Fruit fly (Drosophila melanogaster) whole organism, embryonic: ENCODE measurements around the gene CG45428.

Experiments
- Blimp-1 ChIP-seq: fragments of 200-800 bp; sonication (Bioruptor generic); optimal IDR thresholded peaks from 3 replicates; lab custom pipeline; 2018; ENCODE audit warnings: missing biosample characterization, missing genetic modification characterization, mild to moderate bottlenecking, moderate library complexity, missing genetic modification reagents
- CG10267 ChIP-seq: fragments of 200-800 bp; sonication (Bioruptor generic); optimal IDR thresholded peaks from 2 replicates; lab custom pipeline; 2018; ENCODE audit warnings: missing biosample characterization, mild to moderate bottlenecking, missing genetic modification characterization, moderate library complexity
- CG12769 ChIP-seq: fragments of 200-800 bp; sonication (Bioruptor generic); optimal IDR thresholded peaks from 2 replicates; lab custom pipeline; 2019; ENCODE audit warnings: missing biosample characterization, mild to moderate bottlenecking, missing genetic modification characterization, moderate library complexity
- CG13894 ChIP-seq: fragments of 200-800 bp; sonication (Bioruptor generic); optimal IDR thresholded peaks from 3 replicates; lab custom pipeline; 2018; ENCODE audit warnings: missing biosample characterization, mild to moderate bottlenecking, missing genetic modification characterization, moderate library complexity
- CG14710 ChIP-seq: fragments of 200-800 bp; sonication (Bioruptor generic); optimal IDR thresholded peaks from 3 replicates; lab custom pipeline; 2019; ENCODE audit warnings: missing biosample characterization, mild to moderate bottlenecking, missing genetic modification characterization, moderate library complexity
- CG15514 ChIP-seq: fragments of 200-800 bp; sonication (Bioruptor generic); optimal IDR thresholded peaks from 3 replicates; lab custom pipeline; 2017; ENCODE audit warnings: missing biosample characterization, missing genetic modification characterization, mild to moderate bottlenecking, moderate library complexity, missing genetic modification reagents
- CG1603 ChIP-seq: fragments of 200-800 bp; sonication (Bioruptor generic); optimal IDR thresholded peaks from 2 replicates; lab custom pipeline; 2019; ENCODE audit warnings: missing biosample characterization, mild to moderate bottlenecking, missing genetic modification characterization, moderate library complexity
- CG16779 ChIP-seq: fragments of 200-800 bp; sonication (Bioruptor generic); IDR thresholded peaks from 2 replicates; pipeline ENCODE4 v1.3.6; 2022; ENCODE audit warnings: missing biosample characterization, missing genetic modification characterization
- CG17328 ChIP-seq: fragments of 200-800 bp; sonication (Bioruptor generic); IDR thresholded peaks from 2 replicates; pipeline ENCODE4 v1.3.6; 2022; ENCODE audit warnings: missing biosample characterization, missing genetic modification characterization
- CG17359 ChIP-seq: fragments of 200-800 bp; sonication (Bioruptor generic); optimal IDR thresholded peaks from 3 replicates; lab custom pipeline; 2018; ENCODE audit warnings: missing biosample characterization, mild to moderate bottlenecking, missing genetic modification characterization, moderate library complexity
- CG17361 ChIP-seq: fragments of 200-800 bp; sonication (Bioruptor generic); IDR thresholded peaks from 3 replicates; pipeline ENCODE4 v1.3.6; 2022; ENCODE audit warnings: missing biosample characterization, missing genetic modification characterization
- CG18262 ChIP-seq: fragments of 200-800 bp; optimal IDR thresholded peaks from 3 replicates; lab custom pipeline; 2019; ENCODE audit warnings: missing biosample characterization, mild to moderate bottlenecking, missing genetic modification characterization, moderate library complexity
- CG2116 ChIP-seq: fragments of 200-800 bp; sonication (Bioruptor generic); optimal IDR thresholded peaks from 3 replicates; lab custom pipeline; 2018; ENCODE audit warnings: missing biosample characterization, mild to moderate bottlenecking, missing genetic modification characterization
- CG2678 ChIP-seq: fragments of 200-800 bp; sonication (Bioruptor generic); optimal IDR thresholded peaks from 3 replicates; lab custom pipeline; 2019; ENCODE audit warnings: missing biosample characterization, mild to moderate bottlenecking, missing genetic modification characterization, moderate library complexity
- CG2712 ChIP-seq: fragments of 200-800 bp; optimal IDR thresholded peaks from 3 replicates; lab custom pipeline; 2019; ENCODE audit warnings: missing biosample characterization, mild to moderate bottlenecking, missing genetic modification characterization, moderate library complexity
- CG7839 ChIP-seq: fragments of 200-800 bp; sonication (Bioruptor generic); optimal IDR thresholded peaks from 3 replicates; lab custom pipeline; 2018; ENCODE audit warnings: missing biosample characterization, mild to moderate bottlenecking, missing genetic modification characterization, moderate library complexity
- Camta ChIP-seq: fragments of 200-800 bp; sonication (Bioruptor generic); optimal IDR thresholded peaks from 2 replicates; lab custom pipeline; 2016; ENCODE audit warnings: missing biosample characterization, missing genetic modification characterization
- Elba2 ChIP-seq: fragments of 200-800 bp; sonication (Bioruptor generic); optimal IDR thresholded peaks from 3 replicates; lab custom pipeline; 2016; ENCODE audit warnings: missing biosample characterization, missing genetic modification characterization
- H2.0 ChIP-seq: fragments of 200-800 bp; sonication (Bioruptor generic); IDR thresholded peaks from 2 replicates; pipeline ENCODE4 v1.3.6; 2022; ENCODE audit warnings: missing biosample characterization, missing genetic modification characterization
- Hr51 ChIP-seq, 2 experiments: fragments of 200-800 bp; sonication (Bioruptor generic); optimal IDR thresholded peaks; 2 replicates in 1 of 2; 3 replicates in 1 of 2; lab custom pipeline; 2016 to 2018; ENCODE audit warnings: missing biosample characterization in 2 of 2, missing genetic modification characterization in 2 of 2, mild to moderate bottlenecking in 1 of 2, moderate library complexity in 1 of 2
- Med ChIP-seq: fragments of 200-800 bp; sonication (Bioruptor generic); peaks from one replicate; lab custom pipeline; 2016; ENCODE audit warnings: missing biosample characterization, missing genetic modification characterization, mild to moderate bottlenecking, inconsistent platforms, moderate library complexity
- Rfx ChIP-seq: fragments of 200-800 bp; sonication (Bioruptor generic); IDR thresholded peaks from 2 replicates; pipeline ENCODE4 v1.3.6; 2022; ENCODE audit warnings: missing biosample characterization, missing genetic modification characterization
- Sox102F ChIP-seq: fragments of 200-800 bp; sonication (Bioruptor generic); optimal IDR thresholded peaks from 2 replicates; lab custom pipeline; 2018; ENCODE audit warnings: missing biosample characterization, mild to moderate bottlenecking, missing genetic modification characterization, moderate library complexity
- Ssrp ChIP-seq: fragments of 200-800 bp; sonication (Bioruptor generic); optimal IDR thresholded peaks from 2 replicates; lab custom pipeline; 2018; ENCODE audit warnings: missing biosample characterization, mild to moderate bottlenecking, missing genetic modification characterization, moderate library complexity
- ap ChIP-seq: fragments of 200-800 bp; sonication (Bioruptor generic); IDR thresholded peaks from 2 replicates; pipeline ENCODE4 v1.3.6; 2022; ENCODE audit warnings: missing biosample characterization, missing genetic modification characterization
- bsh ChIP-seq, 2 experiments: fragments of 200-800 bp; sonication (Bioruptor generic); optimal IDR thresholded peaks; 2 replicates each; lab custom pipeline; 2017 to 2018; ENCODE audit warnings: mild to moderate bottlenecking in 2 of 2, missing biosample characterization in 2 of 2, missing genetic modification characterization in 2 of 2, moderate library complexity in 1 of 2
- chinmo ChIP-seq: fragments of 200-800 bp; sonication (Bioruptor generic); IDR thresholded peaks from 4 replicates; pipeline ENCODE4 v1.3.6; 2022; ENCODE audit warnings: missing biosample characterization, missing genetic modification characterization; ENCODE audit not compliant: partially characterized antibody
- dmrt99B ChIP-seq: fragments of 200-800 bp; sonication (Bioruptor generic); optimal IDR thresholded peaks from 2 replicates; lab custom pipeline; 2018; ENCODE audit warnings: missing biosample characterization, mild to moderate bottlenecking, missing genetic modification characterization, moderate library complexity
- fd96Cb ChIP-seq: fragments of 200-800 bp; sonication (Bioruptor generic); optimal IDR thresholded peaks from 2 replicates; lab custom pipeline; 2018; ENCODE audit warnings: missing biosample characterization, mild to moderate bottlenecking, missing genetic modification characterization, moderate library complexity
- gem ChIP-seq: fragments of 200-800 bp; sonication (Bioruptor generic); optimal IDR thresholded peaks from 2 replicates; lab custom pipeline; 2019; ENCODE audit warnings: missing biosample characterization, mild to moderate bottlenecking, missing genetic modification characterization, moderate library complexity
- her ChIP-seq: fragments of 200-800 bp; sonication (Bioruptor generic); optimal IDR thresholded peaks from 2 replicates; lab custom pipeline; 2016; ENCODE audit warnings: missing biosample characterization, missing genetic modification characterization
- lov ChIP-seq, 2 experiments: fragments of 200-800 bp in 1 of 2; fragments of >200 bp in 1 of 2; sonication (Bioruptor generic) in 1 of 2; IDR thresholded peaks in 1 of 2; optimal IDR thresholded peaks in 1 of 2; 2 replicates in 1 of 2; 3 replicates in 1 of 2; pipeline versions ENCODE4 v1.3.6 to Lab custom; 2017 to 2022; ENCODE audit warnings: missing biosample characterization in 1 of 2, missing genetic modification characterization in 1 of 2
- nau ChIP-seq: fragments of 200-800 bp; sonication (Bioruptor generic); optimal IDR thresholded peaks from 3 replicates; lab custom pipeline; 2017; ENCODE audit warnings: missing biosample characterization, mild to moderate bottlenecking, missing genetic modification characterization, missing genetic modification reagents
- nmo ChIP-seq: fragments of 200-800 bp; sonication (Bioruptor generic); optimal IDR thresholded peaks from 2 replicates; lab custom pipeline; 2018; ENCODE audit warnings: missing biosample characterization, mild to moderate bottlenecking, missing genetic modification characterization, moderate library complexity
- phol ChIP-seq: fragments of 200-800 bp; sonication (Bioruptor generic); optimal IDR thresholded peaks from 3 replicates; lab custom pipeline; 2018; ENCODE audit warnings: missing biosample characterization, mild to moderate bottlenecking, missing genetic modification characterization, moderate library complexity
- sc ChIP-seq, 3 experiments: fragments of >200 bp in 2 of 3; fragments of 200-800 bp in 1 of 3; sonication (Bioruptor generic) in 1 of 3; optimal IDR thresholded peaks; 2 replicates in 2 of 3; 3 replicates in 1 of 3; lab custom pipeline; 2017; ENCODE audit warnings: mild to moderate bottlenecking in 1 of 3, missing biosample characterization in 1 of 3, missing genetic modification characterization in 1 of 3, missing genetic modification reagents in 1 of 3
- shn ChIP-seq: fragments of 200-800 bp; sonication (Bioruptor generic); optimal IDR thresholded peaks from 3 replicates; lab custom pipeline; 2016; ENCODE audit warnings: missing biosample characterization, missing genetic modification characterization
- tap ChIP-seq: fragments of 200-800 bp; optimal IDR thresholded peaks from 3 replicates; lab custom pipeline; 2019; ENCODE audit warnings: missing biosample characterization, mild to moderate bottlenecking, missing genetic modification characterization, moderate library complexity
- tna ChIP-seq: fragments of 200-800 bp; sonication (Bioruptor generic); IDR thresholded peaks from 2 replicates; pipeline ENCODE4 v1.3.6; 2022; ENCODE audit warnings: missing biosample characterization, missing genetic modification characterization; ENCODE audit not compliant: partially characterized antibody

The CG45428 gene

dm6 chr3L:22883649-22884048 is 46.8 kb upstream of the CG45428 start (continued):
- TF ChIP-seq CG7839 (tag; lab: Kevin White, UChicago), result peak; percentile 29
- no peak for TF ChIP-seq tna (GFP tag; lab: Robert Waterston, UW)
- no peak for TF ChIP-seq H2.0 (GFP tag; lab: Robert Waterston, UW)
- TF ChIP-seq phol, result peak; percentile 22
- TF ChIP-seq nmo (GFP tag; lab: Kevin White, UChicago), result peak; percentile 27
- TF ChIP-seq CG18262 (tag; lab: Kevin White, UChicago), result peak; percentile 45
- peak; percentile 38 for TF ChIP-seq tap (tag; lab: Kevin White, UChicago)
- peak; percentile 5 for TF ChIP-seq CG17359
- peak; percentile 42 for TF ChIP-seq CG2712 (tag; lab: Kevin White, UChicago)
- TF ChIP-seq Sox102F (GFP tag; lab: Kevin White, UChicago), result peak; percentile 25
- 0 out of 3 replicates have a peak, but pooled peaks have one; percentile 22 for TF ChIP-seq CG17361 (GFP tag; lab: Robert Waterston, UW)
- TF ChIP-seq dmrt99B (tag; lab: Kevin White, UChicago), result peak; percentile 16
- TF ChIP-seq fd96Cb (tag; lab: Kevin White, UChicago), result peak; percentile 20
- TF ChIP-seq CG2116 (GFP tag; lab: Kevin White, UChicago), result no peak
- TF ChIP-seq CG1603 (tag; lab: Kevin White, UChicago), result no peak
- peak; percentile 5 for TF ChIP-seq Ssrp (tag; lab: Kevin White, UChicago)
- TF ChIP-seq CG10267 (tag; lab: Kevin White, UChicago), result peak; percentile 12
- no peak for TF ChIP-seq sc (optimal IDR thresholded peaks at IDR 0.05; lab: Kevin White, UChicago)
- no peak for TF ChIP-seq sc (GFP tag; optimal IDR thresholded peaks at IDR 0.05; lab: Kevin White, UChicago)
- peak in 1 of 2 experiments; percentile 26 for TF ChIP-seq Hr51 (GFP tag; optimal IDR thresholded peaks at IDR 0.05; lab: Kevin White, UChicago)
- peak in 1 of 2 experiments; percentile 16 for TF ChIP-seq bsh (GFP tag; optimal IDR thresholded peaks at IDR 0.05; lab: Kevin White, UChicago)
- TF ChIP-seq her (GFP tag; lab: Kevin White, UChicago), result no peak
- TF ChIP-seq Rfx (GFP tag; lab: Robert Waterston, UW), result no peak
- TF ChIP-seq lov (optimal IDR thresholded peaks at IDR 0.05; lab: Kevin White, UChicago), result no peak
- TF ChIP-seq lov (GFP tag; IDR thresholded peaks at IDR 0.05; lab: Robert Waterston, UW), result peak; percentile 10; the same call in 1 of the 3 replicates
- peak; percentile 9 for TF ChIP-seq Blimp-1
- TF ChIP-seq CG2678 (tag; lab: Kevin White, UChicago), result peak; percentile 26
- TF ChIP-seq ap (GFP tag; lab: Robert Waterston, UW), result no peak
- TF ChIP-seq CG17328 (GFP tag; lab: Robert Waterston, UW), result 0 out of 2 replicates have a peak, but pooled peaks have one; percentile 24
- TF ChIP-seq CG14710 (tag; lab: Kevin White, UChicago), result peak; percentile 10
- no peak for TF ChIP-seq CG15514 (GFP tag; lab: Kevin White, UChicago)
- peak; percentile 34 for TF ChIP-seq gem (tag; lab: Kevin White, UChicago)
- no peak for TF ChIP-seq Camta
- TF ChIP-seq, all 482 proteins: peak for 31

- TF ChIP-seq CG13894 (tag; lab: Kevin White, UChicago), result peak; percentile 40
- TF ChIP-seq nau (GFP tag; lab: Kevin White, UChicago), result no peak
- peak; percentile 83; the same call in 2 of the 4 replicates for TF ChIP-seq chinmo (GFP tag; lab: Robert Waterston, UW)
- 0 out of 2 replicates have a peak, but pooled peaks have one; percentile 23 for TF ChIP-seq CG16779
- no peak for TF ChIP-seq Elba2 (GFP tag; lab: Kevin White, UChicago)
- no peak for TF ChIP-seq shn (GFP tag; lab: Kevin White, UChicago)
- TF ChIP-seq Med (GFP tag; lab: Kevin White, UChicago), result peak; percentile 73
- TF ChIP-seq CG12769 (tag; lab: Kevin White, UChicago), result peak; percentile 53
Measured at dm6 chr3L:22880914-22881313, 44.0 kb upstream of the CG45428 start, which contains the start of gene slif. slif (plus strand) TSS chr3L:22881045.
